Worm (Caenorhabditis elegans): ENCODE results near the gene nhr-18.

The nhr-18 gene

ce11 chrV:2206801-2207200 lies 20.2 kb upstream of the nhr-18 start, which contains the start of gene svh-11:
Gene svh-11, plus strand, starts transcription at chrV:2207101.
- TF ChIP-seq lin-13 (GFP tag; optimal IDR thresholded peaks at IDR 0.05) (no peak), dpl-1 (GFP tag; optimal IDR thresholded peaks at IDR 0.05) (no peak), vab-7 (GFP tag; IDR thresholded peaks at IDR 0.05) (no peak), lin-1 (GFP tag; IDR thresholded peaks at IDR 0.05) (no peak), dmd-8 (GFP tag; IDR thresholded peaks at IDR 0.05) (no peak), madf-5 (GFP tag; IDR thresholded peaks at IDR 0.05) (no peak), zfp-2 (tag; optimal IDR thresholded peaks at IDR 0.05) (no peak), mdt-29 (GFP tag; IDR thresholded peaks at IDR 0.05) (no peak), ceh-82 (tag; optimal IDR thresholded peaks at IDR 0.05) (no peak), tag-97 (GFP tag; IDR thresholded peaks at IDR 0.05) (no peak), ceh-20 (GFP tag; IDR thresholded peaks at IDR 0.05) (no peak), nhr-237 (tag; optimal IDR thresholded peaks at IDR 0.05) (no peak), fkh-10 (GFP tag; optimal IDR thresholded peaks at IDR 0.05) (no peak), ceh-62 (tag; optimal IDR thresholded peaks at IDR 0.05) (no peak)

ce11 chrV:2207527-2207926 lies 19.5 kb upstream of the nhr-18 start:
- no peak for TF ChIP-seq nhr-237 (tag; optimal IDR thresholded peaks at IDR 0.05)
- no peak for TF ChIP-seq lsy-2 (tag; optimal IDR thresholded peaks at IDR 0.05)
- no peak for TF ChIP-seq ctbp-1 (GFP tag; IDR thresholded peaks at IDR 0.05)
- no peak for TF ChIP-seq tag-97 (GFP tag; IDR thresholded peaks at IDR 0.05)
- no peak for TF ChIP-seq ceh-32 (tag; optimal IDR thresholded peaks at IDR 0.05; ENCODE audit: poor library complexity)
- no peak for TF ChIP-seq T26A8.4 (GFP tag; IDR thresholded peaks at IDR 0.05)
- TF ChIP-seq ztf-11 (tag; optimal IDR thresholded peaks at IDR 0.05), result no peak
- no peak for TF ChIP-seq hlh-11 (tag; optimal IDR thresholded peaks at IDR 0.05)
- TF ChIP-seq nhr-11 (tag; optimal IDR thresholded peaks at IDR 0.05), result no peak
- TF ChIP-seq Y75B8A.6 (GFP tag; IDR thresholded peaks at IDR 0.05), result no peak
- TF ChIP-seq tra-1 (GFP tag; IDR thresholded peaks at IDR 0.05), result no peak
- no peak for TF ChIP-seq mxl-3 (GFP tag; optimal IDR thresholded peaks at IDR 0.05)
- TF ChIP-seq lin-39 (tag; optimal IDR thresholded peaks at IDR 0.05), result no peak
- TF ChIP-seq lir-3 (tag; optimal IDR thresholded peaks at IDR 0.05), result no peak
- TF ChIP-seq nhr-10 (tag; optimal IDR thresholded peaks at IDR 0.05), result no peak

ce11 chrV:2211936-2212335 lies 15.1 kb upstream of the nhr-18 start, which contains the start of gene nhr-133:
Gene nhr-133, minus strand, starts transcription at chrV:2212118.
- peak; percentile 80 for TF ChIP-seq nhr-28 (tag; optimal IDR thresholded peaks at IDR 0.05)
- peak; percentile 83 for TF ChIP-seq hlh-30 (tag; optimal IDR thresholded peaks at IDR 0.05; ENCODE audit: insufficient read depth)
- TF ChIP-seq spr-1 (tag; optimal IDR thresholded peaks at IDR 0.05), result no peak
- peak; percentile 55 for TF ChIP-seq dve-1 (tag; optimal IDR thresholded peaks at IDR 0.05; ENCODE audit: insufficient read depth)
- no peak for TF ChIP-seq set-16 (GFP tag; IDR thresholded peaks at IDR 0.05)
- TF ChIP-seq mdl-1 (tag; optimal IDR thresholded peaks at IDR 0.05), result peak; percentile 12 to 79
- no peak for TF ChIP-seq dmd-9 (GFP tag; IDR thresholded peaks at IDR 0.05)
- peak; percentile 40 for TF ChIP-seq hlh-11 (tag; optimal IDR thresholded peaks at IDR 0.05)
- TF ChIP-seq pha-4 (GFP tag; IDR thresholded peaks at IDR 0.05), result no peak
- TF ChIP-seq pha-4 (tag; optimal IDR thresholded peaks at IDR 0.05), result peak; percentile 9
- TF ChIP-seq daf-16 (GFP tag; optimal IDR thresholded peaks at IDR 0.05), result no peak
- TF ChIP-seq daf-16 (tag; optimal IDR thresholded peaks at IDR 0.05), result peak; percentile 45
- TF ChIP-seq mes-2 (tag; optimal IDR thresholded peaks at IDR 0.05; ENCODE audit: poor library complexity, severe bottlenecking), result peak; percentile 6
- peak; percentile 50; the same call in 1 of the 2 replicates for TF ChIP-seq dmd-6 (GFP tag; IDR thresholded peaks at IDR 0.05)
- TF ChIP-seq mxl-3 (GFP tag; optimal IDR thresholded peaks at IDR 0.05), result peak; percentile 81
